Worm (Caenorhabditis elegans) whole organism, L2 larva: ENCODE data around the gene W05E10.2.

Experiments used
- Y55F3AM.14 ChIP-seq: fragments of 200-800 bp; sonication (Bioruptor generic); optimal IDR thresholded peaks from 2 replicates; lab custom pipeline; 2018; ENCODE audit warnings: mild to moderate bottlenecking, missing genetic modification characterization, missing compliant biosample characterization
- ZK546.5 ChIP-seq: sonication (generic microtip); optimal IDR thresholded peaks from 2 replicates; lab custom pipeline; 2017; ENCODE audit warnings: missing biosample characterization, missing genetic modification characterization
- alr-1 ChIP-seq: fragments of 150-350 bp; optimal IDR thresholded peaks from 2 replicates; lab custom pipeline; 2014; ENCODE audit warnings: missing biosample characterization, missing genetic modification characterization
- aly-2 ChIP-seq: fragments of 150-350 bp; optimal IDR thresholded peaks from 2 replicates; lab custom pipeline; 2014; ENCODE audit warnings: missing biosample characterization, missing genetic modification characterization
- ama-1 ChIP-seq: fragments of 150-350 bp; optimal IDR thresholded peaks from 2 replicates; lab custom pipeline; 2018; ENCODE audit warnings: inconsistent platforms
- blmp-1 ChIP-seq: sonication (generic microtip); optimal IDR thresholded peaks from 2 replicates; lab custom pipeline; 2017; ENCODE audit warnings: missing genetic modification characterization, mild to moderate bottlenecking, missing compliant biosample characterization, antibody characterized with exemption, moderate library complexity; ENCODE audit not compliant: insufficient read depth
- ceh-16 ChIP-seq: fragments of 150-350 bp; optimal IDR thresholded peaks from 2 replicates; lab custom pipeline; 2014; ENCODE audit warnings: missing biosample characterization, missing genetic modification characterization
- crh-2 ChIP-seq: sonication (generic microtip); optimal IDR thresholded peaks from 2 replicates; lab custom pipeline; 2017; ENCODE audit warnings: missing biosample characterization, missing genetic modification characterization
- egl-27 ChIP-seq: sonication (generic microtip); optimal IDR thresholded peaks from 3 replicates; lab custom pipeline; 2017; ENCODE audit warnings: missing biosample characterization, missing genetic modification reagents, missing genetic modification characterization
- elt-1 ChIP-seq: fragments of 150-350 bp; optimal IDR thresholded peaks from 2 replicates; lab custom pipeline; 2014; ENCODE audit warnings: missing biosample characterization, missing genetic modification characterization
- elt-3 ChIP-seq: sonication (generic microtip); optimal IDR thresholded peaks from 2 replicates; lab custom pipeline; 2017; ENCODE audit warnings: missing biosample characterization, missing genetic modification characterization
- fos-1 ChIP-seq: fragments of 150-350 bp; optimal IDR thresholded peaks from 2 replicates; lab custom pipeline; 2014; ENCODE audit warnings: missing biosample characterization, missing genetic modification characterization
- gmeb-1 ChIP-seq: fragments of 150-350 bp; optimal IDR thresholded peaks from 2 replicates; lab custom pipeline; 2014; ENCODE audit warnings: missing biosample characterization, missing genetic modification characterization
- lin-11 ChIP-seq: fragments of 150-350 bp; sonication (generic microtip); optimal IDR thresholded peaks from 2 replicates; lab custom pipeline; 2014; ENCODE audit warnings: missing biosample characterization, missing genetic modification characterization, inconsistent platforms, mixed read lengths
- lin-13 ChIP-seq: fragments of 150-350 bp; optimal IDR thresholded peaks from 2 replicates; lab custom pipeline; 2014; ENCODE audit warnings: missing biosample characterization, missing genetic modification reagents, missing genetic modification characterization
- lin-39 ChIP-seq: fragments of 150-350 bp; optimal IDR thresholded peaks from 2 replicates; lab custom pipeline; 2014; ENCODE audit warnings: missing biosample characterization, missing genetic modification reagents, missing genetic modification characterization
- lsy-2 ChIP-seq, 2 experiments: fragments of 150-350 bp in 1 of 2; sonication (generic microtip) in 1 of 2; optimal IDR thresholded peaks; 2 replicates each; lab custom pipeline; 2014 to 2017; ENCODE audit warnings: missing biosample characterization in 2 of 2, missing genetic modification characterization in 2 of 2
- mdl-1 ChIP-seq, 2 experiments: fragments of 150-350 bp in 1 of 2; sonication (generic microtip) in 1 of 2; optimal IDR thresholded peaks; 2 replicates each; lab custom pipeline; 2017; ENCODE audit warnings: missing biosample characterization in 2 of 2, missing genetic modification characterization in 2 of 2
- nhr-10 ChIP-seq: sonication (generic microtip); optimal IDR thresholded peaks from 2 replicates; lab custom pipeline; 2017; ENCODE audit warnings: missing biosample characterization, missing genetic modification characterization
- nhr-11 ChIP-seq: fragments of 150-350 bp; optimal IDR thresholded peaks from 2 replicates; lab custom pipeline; 2014; ENCODE audit warnings: missing biosample characterization, missing genetic modification characterization
- nhr-12 ChIP-seq: fragments of 150-350 bp; optimal IDR thresholded peaks from 2 replicates; lab custom pipeline; 2014; ENCODE audit warnings: missing biosample characterization, missing genetic modification characterization
- nhr-129 ChIP-seq: fragments of 150-350 bp; optimal IDR thresholded peaks from 2 replicates; lab custom pipeline; 2014; ENCODE audit warnings: missing biosample characterization, missing genetic modification characterization
- nhr-21 ChIP-seq: fragments of 150-350 bp; optimal IDR thresholded peaks from 2 replicates; lab custom pipeline; 2014; ENCODE audit warnings: missing biosample characterization, missing genetic modification characterization
- nhr-25 ChIP-seq: fragments of 150-350 bp; sonication (generic microtip); optimal IDR thresholded peaks from 3 replicates; lab custom pipeline; 2014; ENCODE audit warnings: missing biosample characterization, missing genetic modification characterization
- nhr-6 ChIP-seq: fragments of 150-350 bp; optimal IDR thresholded peaks from 2 replicates; lab custom pipeline; 2014; ENCODE audit warnings: missing biosample characterization, missing genetic modification characterization
- nhr-77 ChIP-seq: fragments of 150-350 bp; optimal IDR thresholded peaks from 2 replicates; lab custom pipeline; 2014; ENCODE audit warnings: missing biosample characterization, missing genetic modification characterization
- sem-4 ChIP-seq: fragments of 150-350 bp; optimal IDR thresholded peaks from 2 replicates; lab custom pipeline; 2014; ENCODE audit warnings: missing biosample characterization, missing genetic modification reagents, missing genetic modification characterization
- skn-1 ChIP-seq: sonication (generic microtip); optimal IDR thresholded peaks from 2 replicates; lab custom pipeline; 2017; ENCODE audit warnings: missing biosample characterization, missing genetic modification characterization
- sma-3 ChIP-seq: sonication (generic microtip); optimal IDR thresholded peaks from 2 replicates; lab custom pipeline; 2016; ENCODE audit warnings: missing genetic modification reagents, missing genetic modification characterization, missing compliant biosample characterization
- sma-9 ChIP-seq, 2 experiments: fragments of 150-350 bp in 1 of 2; sonication (generic microtip) in 1 of 2; optimal IDR thresholded peaks; 2 replicates each; lab custom pipeline; 2014 to 2016; ENCODE audit warnings: missing genetic modification characterization in 2 of 2, mild to moderate bottlenecking in 1 of 2, missing biosample characterization in 1 of 2, missing compliant biosample characterization in 1 of 2, missing genetic modification reagents in 1 of 2, moderate library complexity in 1 of 2
- unc-39 ChIP-seq: fragments of 150-350 bp; optimal IDR thresholded peaks from 2 replicates; lab custom pipeline; 2014; ENCODE audit warnings: missing biosample characterization, missing genetic modification characterization
- unc-55 ChIP-seq: fragments of 150-350 bp; sonication (generic microtip); optimal IDR thresholded peaks from 3 replicates; lab custom pipeline; 2014; ENCODE audit warnings: missing biosample characterization, missing genetic modification reagents, missing genetic modification characterization
- zag-1 ChIP-seq: fragments of 150-350 bp; optimal IDR thresholded peaks from 2 replicates; lab custom pipeline; 2014; ENCODE audit warnings: missing biosample characterization, missing genetic modification characterization
- ztf-1 ChIP-seq: fragments of 200-800 bp; sonication (Bioruptor generic); conservative IDR thresholded peaks from 2 replicates; pipeline ENCODE4 v1.3.6; 2022; ENCODE audit warnings: missing genetic modification characterization, missing compliant biosample characterization
- ztf-11 ChIP-seq: sonication (generic microtip); optimal IDR thresholded peaks from 2 replicates; lab custom pipeline; 2017; ENCODE audit warnings: missing biosample characterization, missing genetic modification characterization

The W05E10.2 gene

DNA sequence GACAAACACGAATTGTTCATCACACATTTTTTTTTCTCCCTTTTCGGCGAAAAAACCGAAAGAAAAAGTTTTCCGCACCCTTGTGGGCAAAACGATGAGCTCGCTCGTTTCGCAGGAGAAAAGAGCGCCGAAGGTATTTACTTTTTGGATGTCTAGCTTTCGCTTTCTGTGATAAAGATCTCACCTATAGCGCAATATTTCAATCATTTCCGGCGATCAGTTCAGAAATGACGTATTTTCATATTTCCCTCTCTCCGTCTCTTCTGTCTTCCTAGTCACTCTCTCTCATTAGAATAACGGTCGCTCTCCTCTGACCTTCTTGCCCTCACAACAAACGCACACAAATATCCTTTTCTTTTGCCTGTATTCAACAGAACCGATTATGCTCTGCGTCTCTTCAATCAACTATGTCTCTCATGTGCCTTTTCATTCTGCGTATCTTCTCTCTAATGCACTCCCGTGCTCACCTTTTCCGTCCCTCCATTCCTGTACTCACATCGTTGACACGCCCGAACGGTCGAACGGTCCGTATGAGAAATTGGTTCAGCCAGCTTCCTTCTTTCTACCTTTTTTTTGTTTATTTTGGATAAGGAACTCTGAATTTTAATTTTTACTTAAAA lies 13.1 kb upstream of the W05E10.2 start (continued):
- TF ChIP-seq lin-13 (GFP tag; lab: Kevin White, UChicago) (no peak), nhr-129 (tag; lab: Kevin White, UChicago) (peak; percentile 30), skn-1 (tag; lab: Kevin White, UChicago) (no peak), egl-27 (no peak), elt-1 (tag; lab: Kevin White, UChicago) (no peak), mdl-1 (tag; optimal IDR thresholded peaks at IDR 0.05; lab: Kevin White, UChicago) (no peak), ZK546.5 (tag; lab: Kevin White, UChicago) (no peak)
- TF ChIP-seq, all 48 proteins: peak for 8

ce11 chrV:11674594-11675579 lies 12.1 kb upstream of the W05E10.2 start:
- peak; percentile 39 for TF ChIP-seq fos-1 (tag; lab: Kevin White, UChicago)
- TF ChIP-seq zag-1 (tag; lab: Kevin White, UChicago), result no peak
- no peak for TF ChIP-seq unc-39 (tag; lab: Kevin White, UChicago)
- no peak for TF ChIP-seq elt-1 (tag; lab: Kevin White, UChicago)
- no peak for TF ChIP-seq ztf-1 (GFP tag; lab: Robert Waterston, UW)
- peak; percentile 35 for TF ChIP-seq sma-3 (GFP tag; lab: Kevin White, UChicago)

DNA sequence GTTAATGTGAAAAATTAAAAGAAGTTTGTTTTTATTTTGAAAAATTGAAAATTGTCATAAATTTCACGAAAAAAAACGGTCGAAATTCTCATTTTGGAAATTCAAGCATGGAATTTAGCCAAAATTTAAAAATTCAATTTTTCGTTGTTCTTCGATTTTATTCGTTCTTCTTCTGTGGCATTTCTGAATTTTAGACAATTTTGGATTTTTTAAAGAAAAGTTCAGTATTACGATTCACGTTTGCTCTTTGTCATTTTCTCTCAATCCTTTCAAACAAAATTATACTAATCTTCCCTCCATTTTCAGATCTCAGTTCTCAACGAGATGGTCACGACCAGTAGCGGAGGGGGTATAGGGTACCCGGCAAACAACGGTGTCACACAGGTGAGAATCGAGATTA lies 11.3 kb upstream of the W05E10.2 start, which contains the start of gene ape-1:
TSS of gene ape-1 (plus strand) at position 301 of the 400 bp plus-strand sequence.
- TF ChIP-seq sma-3 (GFP tag; lab: Kevin White, UChicago), result no peak
- no peak for TF ChIP-seq nhr-129 (tag; lab: Kevin White, UChicago)
- TF ChIP-seq nhr-6 (tag; lab: Kevin White, UChicago), result no peak
- TF ChIP-seq lin-13 (GFP tag; lab: Kevin White, UChicago), result no peak
- TF ChIP-seq aly-2 (tag; lab: Kevin White, UChicago), result no peak
- no peak for TF ChIP-seq zag-1 (tag; lab: Kevin White, UChicago)
- no peak for TF ChIP-seq nhr-25
- TF ChIP-seq alr-1 (tag; lab: Kevin White, UChicago), result no peak
- no peak for TF ChIP-seq nhr-77 (tag; lab: Kevin White, UChicago)
- no peak for TF ChIP-seq sma-9 (GFP tag; optimal IDR thresholded peaks at IDR 0.05; lab: Kevin White, UChicago)
- TF ChIP-seq sma-9 (tag; optimal IDR thresholded peaks at IDR 0.05; lab: Kevin White, UChicago), result no peak
- no peak for TF ChIP-seq nhr-11 (tag; lab: Kevin White, UChicago)
- TF ChIP-seq lin-11 (tag; lab: Kevin White, UChicago), result no peak
- TF ChIP-seq nhr-21 (tag; lab: Kevin White, UChicago), result no peak

- TF ChIP-seq unc-39 (tag; lab: Kevin White, UChicago) (no peak), sma-9 (GFP tag; optimal IDR thresholded peaks at IDR 0.05; lab: Kevin White, UChicago) (peak; percentile 28), sma-9 (tag; optimal IDR thresholded peaks at IDR 0.05; lab: Kevin White, UChicago) (no peak), fos-1 (tag; lab: Kevin White, UChicago) (peak; percentile 1), gmeb-1 (tag; lab: Kevin White, UChicago) (peak; percentile 20), ama-1 (lab: Kevin White, UChicago) (no peak)
Observed at ce11 chrV:11676498-11676897, 10.5 kb upstream of the W05E10.2 start.

ce11 chrV:11677030-11677429 lies 9.9 kb upstream of the W05E10.2 start:
- TF ChIP-seq sma-9 (GFP tag; optimal IDR thresholded peaks at IDR 0.05; lab: Kevin White, UChicago) (no peak), sma-9 (tag; optimal IDR thresholded peaks at IDR 0.05; lab: Kevin White, UChicago) (no peak), nhr-10 (tag; lab: Kevin White, UChicago) (no peak), zag-1 (tag; lab: Kevin White, UChicago) (no peak)

ce11 chrV:11677494-11677893 lies 9.5 kb upstream of the W05E10.2 start:
- no peak for TF ChIP-seq crh-2 (tag; lab: Kevin White, UChicago)
- TF ChIP-seq nhr-12 (tag; lab: Kevin White, UChicago), result no peak
- no peak for TF ChIP-seq ztf-11 (tag; lab: Kevin White, UChicago)
- TF ChIP-seq unc-39 (tag; lab: Kevin White, UChicago), result no peak
- TF ChIP-seq nhr-77 (tag; lab: Kevin White, UChicago), result no peak
- peak in 1 of 2 experiments; percentile 15 for TF ChIP-seq lsy-2 (tag; optimal IDR thresholded peaks at IDR 0.05; lab: Kevin White, UChicago)
- no peak for TF ChIP-seq elt-3 (tag; lab: Kevin White, UChicago)
- TF ChIP-seq nhr-6 (tag; lab: Kevin White, UChicago), result no peak
- TF ChIP-seq Y55F3AM.14 (GFP tag; lab: Kevin White, UChicago), result no peak
- peak; percentile 0 for TF ChIP-seq sem-4 (tag; lab: Kevin White, UChicago)
- no peak for TF ChIP-seq lin-39
- no peak for TF ChIP-seq zag-1 (tag; lab: Kevin White, UChicago)
- TF ChIP-seq ceh-16 (tag; lab: Kevin White, UChicago), result no peak
- TF ChIP-seq blmp-1, result peak; percentile 17
- TF ChIP-seq ZK546.5 (tag; lab: Kevin White, UChicago), result no peak
- TF ChIP-seq ztf-1 (GFP tag; lab: Robert Waterston, UW), result no peak
- TF ChIP-seq fos-1 (tag; lab: Kevin White, UChicago), result peak; percentile 19
- TF ChIP-seq nhr-21 (tag; lab: Kevin White, UChicago), result no peak
- no peak for TF ChIP-seq gmeb-1 (tag; lab: Kevin White, UChicago)
- TF ChIP-seq unc-55 (GFP tag; lab: Kevin White, UChicago), result no peak
- no peak for TF ChIP-seq nhr-11 (tag; lab: Kevin White, UChicago)
- TF ChIP-seq nhr-25, result no peak
- TF ChIP-seq nhr-129 (tag; lab: Kevin White, UChicago), result no peak
- no peak for TF ChIP-seq egl-27
